Worm (Caenorhabditis elegans) whole organism, L4/young adult: ENCODE data around the gene Y39G8C.2.

Experiments used
- W03F9.2 ChIP-seq: fragments of 150-350 bp; optimal IDR thresholded peaks from 2 replicates; lab custom pipeline; 2014; ENCODE audit warnings: missing biosample characterization, missing genetic modification characterization
- dao-5 ChIP-seq: sonication (generic microtip); optimal IDR thresholded peaks from 2 replicates; lab custom pipeline; 2016; ENCODE audit warnings: missing genotype, missing genetic modification characterization, moderate library complexity, missing compliant biosample characterization
- him-1 ChIP-seq: sonication (generic microtip); optimal IDR thresholded peaks from 2 replicates; lab custom pipeline; 2016; ENCODE audit warnings: missing genotype, missing genetic modification reagents, missing genetic modification characterization, missing compliant biosample characterization

ce11 chrII:14053141-14053540 is 44.3 kb downstream of the Y39G8C.2 start:
- TF ChIP-seq him-1 = no peak
- TF ChIP-seq W03F9.2 (tag; lab: Kevin White, UChicago) = no peak
- no peak for TF ChIP-seq dao-5 (tag; lab: Kevin White, UChicago)
